Worm (Caenorhabditis elegans) whole organism, mixed stage, embryonic: ENCODE data around the gene Y44A6B.3.

Source experiments
- ceh-43 ChIP-seq: fragments of 200-800 bp; sonication (Bioruptor generic); optimal IDR thresholded peaks from 2 replicates; lab custom pipeline; 2018; ENCODE audit warnings: mild to moderate bottlenecking, missing genetic modification characterization, moderate library complexity, missing compliant biosample characterization
- lin-32 ChIP-seq: fragments of 200-800 bp; sonication (Bioruptor generic); optimal IDR thresholded peaks from 2 replicates; lab custom pipeline; 2018; ENCODE audit warnings: mild to moderate bottlenecking, missing genetic modification characterization, missing compliant biosample characterization
- lsy-2 ChIP-seq: fragments of 150-350 bp; optimal IDR thresholded peaks from 2 replicates; lab custom pipeline; 2014; ENCODE audit warnings: missing biosample characterization, missing genetic modification characterization
- mep-1 ChIP-seq: fragments of 150-350 bp; optimal IDR thresholded peaks from 2 replicates; lab custom pipeline; 2017; ENCODE audit warnings: missing biosample characterization, missing genetic modification reagents, missing genetic modification characterization, inconsistent platforms
- mls-2 ChIP-seq: sonication (generic microtip); optimal IDR thresholded peaks from 2 replicates; lab custom pipeline; 2016; ENCODE audit warnings: mild to moderate bottlenecking, missing genetic modification characterization, moderate library complexity, missing compliant biosample characterization
- nhr-12 ChIP-seq: fragments of 150-350 bp; optimal IDR thresholded peaks from 2 replicates; lab custom pipeline; 2014; ENCODE audit warnings: missing biosample characterization, missing genetic modification characterization
- nhr-237 ChIP-seq: fragments of 150-350 bp; optimal IDR thresholded peaks from 2 replicates; lab custom pipeline; 2014; ENCODE audit warnings: missing biosample characterization, missing genetic modification characterization
- nhr-28 ChIP-seq: fragments of 150-350 bp; optimal IDR thresholded peaks from 2 replicates; lab custom pipeline; 2014; ENCODE audit warnings: missing biosample characterization, missing genetic modification characterization
- pha-4 ChIP-seq: fragments of 150-350 bp; optimal IDR thresholded peaks from 2 replicates; lab custom pipeline; 2018; ENCODE audit warnings: missing biosample characterization, missing genetic modification reagents, missing genetic modification characterization
- snpc-4 ChIP-seq: fragments of 150-350 bp; optimal IDR thresholded peaks from 2 replicates; lab custom pipeline; 2014; ENCODE audit warnings: missing biosample characterization, missing genetic modification characterization
- unc-39 ChIP-seq: fragments of 150-350 bp; optimal IDR thresholded peaks from 2 replicates; lab custom pipeline; 2014; ENCODE audit warnings: missing biosample characterization, missing genetic modification characterization
- zip-8 ChIP-seq: fragments of 150-350 bp; optimal IDR thresholded peaks from 2 replicates; lab custom pipeline; 2014; ENCODE audit warnings: missing biosample characterization, missing genetic modification characterization
- ztf-11 ChIP-seq: fragments of 150-350 bp; optimal IDR thresholded peaks from 2 replicates; lab custom pipeline; 2014; ENCODE audit warnings: missing biosample characterization, missing genetic modification characterization

DNA sequence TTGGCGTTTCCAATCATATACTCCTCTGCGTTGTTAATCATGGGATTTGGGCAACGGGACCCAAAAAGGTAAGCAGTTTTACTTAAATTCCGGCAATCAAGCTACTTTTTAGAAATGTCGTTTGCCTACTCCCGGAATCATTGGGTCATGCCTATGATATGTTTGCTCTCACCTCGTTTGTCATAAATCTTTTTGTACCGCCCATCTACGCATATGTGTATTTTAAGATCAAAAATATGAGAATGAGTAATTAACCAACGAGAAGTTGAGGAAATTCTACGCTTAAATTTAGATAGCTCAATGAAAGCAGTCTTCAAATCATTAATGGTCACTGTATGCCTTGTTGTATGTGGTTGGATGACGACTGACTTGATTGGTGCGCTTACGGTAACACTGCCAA lies 44.1 kb upstream of the Y44A6B.3 start:
- TF ChIP-seq zip-8 (no peak), unc-39 (tag; lab: Kevin White, UChicago) (no peak), mls-2 (no peak), nhr-237 (no peak), snpc-4 (tag; lab: Kevin White, UChicago) (no peak), ztf-11 (tag; lab: Kevin White, UChicago) (no peak), mep-1 (tag; lab: Kevin White, UChicago) (no peak), nhr-12 (tag; lab: Kevin White, UChicago) (no peak), lsy-2 (tag; lab: Kevin White, UChicago) (no peak), nhr-28 (tag; lab: Kevin White, UChicago) (no peak), lin-32 (GFP tag; lab: Kevin White, UChicago) (no peak), ceh-43 (GFP tag; lab: Kevin White, UChicago) (no peak), pha-4 (tag; lab: Kevin White, UChicago) (no peak)
